Worm (Caenorhabditis elegans) whole organism, L4 larva: ENCODE data around the gene mtr-4.

Experiments
- F44E2.7 ChIP-seq: fragments of 200-800 bp; sonication (Bioruptor generic); IDR thresholded peaks from 2 replicates; pipeline ENCODE4 v2.1.2; 2022; ENCODE audit warnings: missing genetic modification characterization, missing compliant biosample characterization
- Y48G9A.11 ChIP-seq: fragments of 200-800 bp; sonication (Bioruptor generic); IDR thresholded peaks from 2 replicates; pipeline ENCODE4 v1.3.6; 2022; ENCODE audit warnings: missing genetic modification reagents, missing genetic modification characterization, missing compliant biosample characterization
- Y5F2A.4 ChIP-seq: fragments of 200-800 bp; sonication (Bioruptor generic); optimal IDR thresholded peaks from 2 replicates; lab custom pipeline; 2018; ENCODE audit warnings: mild to moderate bottlenecking, missing genetic modification characterization, missing compliant biosample characterization
- Y75B8A.6 ChIP-seq: fragments of 200-800 bp; sonication (Bioruptor generic); IDR thresholded peaks from 2 replicates; pipeline ENCODE4 v1.3.6; 2022; ENCODE audit warnings: missing genetic modification reagents, missing genetic modification characterization, missing compliant biosample characterization
- ZK337.2 ChIP-seq: fragments of 200-800 bp; sonication (Bioruptor generic); IDR thresholded peaks from 2 replicates; pipeline ENCODE4 v1.3.6; 2022; ENCODE audit warnings: missing genetic modification reagents, missing genetic modification characterization, missing compliant biosample characterization
- aha-1 ChIP-seq: fragments of 150-350 bp; peaks from one replicate; lab custom pipeline; 2014; ENCODE audit warnings: missing biosample characterization, missing genetic modification characterization
- aly-2 ChIP-seq: sonication (generic microtip); optimal IDR thresholded peaks from 2 replicates; lab custom pipeline; 2018; ENCODE audit warnings: missing biosample characterization, missing genetic modification characterization
- ama-1 ChIP-seq: fragments of 150-350 bp; optimal IDR thresholded peaks from 2 replicates; lab custom pipeline; 2014; ENCODE audit warnings: inconsistent platforms, mixed read lengths
- arid-1 ChIP-seq: fragments of 200-800 bp; sonication (Bioruptor generic); conservative IDR thresholded peaks from 2 replicates; pipeline ENCODE4 v1.3.6; 2022; ENCODE audit warnings: missing genetic modification reagents, missing genetic modification characterization, missing compliant biosample characterization
- ceh-20 ChIP-seq: fragments of 200-800 bp; sonication (Bioruptor generic); IDR thresholded peaks from 2 replicates; pipeline ENCODE4 v1.3.6; 2022; ENCODE audit warnings: missing genetic modification reagents, missing genetic modification characterization, missing compliant biosample characterization
- ceh-28 ChIP-seq: fragments of 150-350 bp; optimal IDR thresholded peaks from 2 replicates; lab custom pipeline; 2014; ENCODE audit warnings: missing biosample characterization, missing genetic modification reagents, missing genetic modification characterization
- cey-2 ChIP-seq: sonication (generic microtip); optimal IDR thresholded peaks from 3 replicates; lab custom pipeline; 2017; ENCODE audit warnings: missing genetic modification characterization, mild to moderate bottlenecking, missing compliant biosample characterization, antibody characterized with exemption, borderline replicate concordance; ENCODE audit not compliant: insufficient read depth
- ctbp-1 ChIP-seq: fragments of 200-800 bp; sonication (Bioruptor generic); IDR thresholded peaks from 2 replicates; pipeline ENCODE4 v1.3.6; 2022; ENCODE audit warnings: missing genetic modification reagents, missing genetic modification characterization, missing compliant biosample characterization
- daf-8 ChIP-seq: fragments of 200-800 bp; sonication (Bioruptor generic); IDR thresholded peaks from 2 replicates; pipeline ENCODE4 v1.3.6; 2022; ENCODE audit warnings: missing genetic modification characterization, missing compliant biosample characterization
- dmd-6 ChIP-seq: fragments of 200-800 bp; sonication (Bioruptor generic); IDR thresholded peaks from 2 replicates; pipeline ENCODE4 v1.3.6; 2022; ENCODE audit warnings: missing genetic modification reagents, missing genetic modification characterization, missing compliant biosample characterization
- dmd-8 ChIP-seq: fragments of 200-800 bp; sonication (Bioruptor generic); IDR thresholded peaks from 2 replicates; pipeline ENCODE4 v1.3.6; 2022; ENCODE audit warnings: missing genetic modification characterization, missing compliant biosample characterization
- dmd-9 ChIP-seq: fragments of 200-800 bp; sonication (Bioruptor generic); IDR thresholded peaks from 2 replicates; pipeline ENCODE4 v1.3.6; 2022; ENCODE audit warnings: missing genetic modification reagents, missing genetic modification characterization, missing compliant biosample characterization
- dpl-1 ChIP-seq: fragments of 150-350 bp; optimal IDR thresholded peaks from 2 replicates; lab custom pipeline; 2014; ENCODE audit warnings: missing biosample characterization, missing genetic modification reagents, missing genetic modification characterization
- dve-1 ChIP-seq: sonication (generic microtip); optimal IDR thresholded peaks from 2 replicates; lab custom pipeline; 2017; ENCODE audit warnings: antibody characterized with exemption, mild to moderate bottlenecking, missing genetic modification characterization, missing compliant biosample characterization; ENCODE audit not compliant: insufficient read depth
- egl-43 ChIP-seq: fragments of 200-800 bp; sonication (Bioruptor generic); IDR thresholded peaks from 2 replicates; pipeline ENCODE4 v1.3.6; 2022; ENCODE audit warnings: missing genetic modification reagents, missing genetic modification characterization, missing compliant biosample characterization
- fkh-10 ChIP-seq: fragments of 150-350 bp; optimal IDR thresholded peaks from 2 replicates; lab custom pipeline; 2014; ENCODE audit warnings: missing biosample characterization, missing genetic modification reagents, missing genetic modification characterization
- gei-8 ChIP-seq: fragments of 200-800 bp; sonication (Bioruptor generic); optimal IDR thresholded peaks from 2 replicates; lab custom pipeline; 2018; ENCODE audit warnings: mild to moderate bottlenecking, missing genetic modification characterization, missing compliant biosample characterization
- hif-1 ChIP-seq, 2 experiments: sonication (generic microtip); optimal IDR thresholded peaks; 2 replicates each; lab custom pipeline; 2016 to 2017; ENCODE audit warnings: missing compliant biosample characterization in 2 of 2, missing genetic modification characterization in 2 of 2, missing genetic modification reagents in 2 of 2, missing genotype in 2 of 2, mild to moderate bottlenecking in 1 of 2
- hlh-30 ChIP-seq: sonication (generic microtip); optimal IDR thresholded peaks from 2 replicates; lab custom pipeline; 2017; ENCODE audit warnings: antibody characterized with exemption, mild to moderate bottlenecking, missing genetic modification characterization, missing compliant biosample characterization; ENCODE audit not compliant: insufficient read depth
- lim-7 ChIP-seq: fragments of 200-800 bp; sonication (Bioruptor generic); IDR thresholded peaks from 2 replicates; pipeline ENCODE4 v1.3.6; 2022; ENCODE audit warnings: missing genetic modification characterization, missing compliant biosample characterization
- lin-13 ChIP-seq: fragments of 150-350 bp; optimal IDR thresholded peaks from 2 replicates; lab custom pipeline; 2014; ENCODE audit warnings: missing biosample characterization, missing genetic modification reagents, missing genetic modification characterization
- lin-15B ChIP-seq: fragments of 150-350 bp; sonication (generic microtip); optimal IDR thresholded peaks from 3 replicates; lab custom pipeline; 2014; ENCODE audit warnings: missing biosample characterization, missing genetic modification characterization
- lsy-2 ChIP-seq, 2 experiments: fragments of 150-350 bp in 1 of 2; sonication (generic microtip) in 1 of 2; optimal IDR thresholded peaks; 2 replicates each; lab custom pipeline; 2014 to 2017; ENCODE audit warnings: missing biosample characterization in 2 of 2, missing genetic modification characterization in 2 of 2
- mdl-1 ChIP-seq, 2 experiments: fragments of 150-350 bp in 1 of 2; sonication (generic microtip) in 1 of 2; optimal IDR thresholded peaks; 2 replicates each; lab custom pipeline; 2014 to 2017; ENCODE audit warnings: missing biosample characterization in 2 of 2, missing genetic modification characterization in 2 of 2
- mep-1 ChIP-seq: fragments of 150-350 bp; sonication (generic microtip); optimal IDR thresholded peaks from 3 replicates; lab custom pipeline; 2014; ENCODE audit warnings: missing biosample characterization, missing genetic modification characterization
- mxl-3 ChIP-seq: fragments of 200-800 bp; sonication (Bioruptor generic); optimal IDR thresholded peaks from 2 replicates; lab custom pipeline; 2018; ENCODE audit warnings: mild to moderate bottlenecking, missing genetic modification characterization, missing compliant biosample characterization
- nhr-11 ChIP-seq: fragments of 150-350 bp; optimal IDR thresholded peaks from 2 replicates; lab custom pipeline; 2014; ENCODE audit warnings: missing biosample characterization, missing genetic modification characterization
- nhr-25 ChIP-seq: sonication (generic microtip); optimal IDR thresholded peaks from 2 replicates; lab custom pipeline; 2017; ENCODE audit warnings: missing genetic modification characterization, mild to moderate bottlenecking, missing compliant biosample characterization, antibody characterized with exemption, moderate library complexity, borderline replicate concordance; ENCODE audit not compliant: insufficient read depth
- nhr-41 ChIP-seq: fragments of 200-800 bp; sonication (Bioruptor generic); IDR thresholded peaks from 2 replicates; pipeline ENCODE4 v1.3.6; 2022; ENCODE audit warnings: missing genetic modification reagents, missing genetic modification characterization, missing compliant biosample characterization
- nhr-42 ChIP-seq: fragments of 200-800 bp; sonication (Bioruptor generic); IDR thresholded peaks from 2 replicates; pipeline ENCODE4 v1.3.6; 2022; ENCODE audit warnings: missing genetic modification characterization, missing compliant biosample characterization
- nhr-6 ChIP-seq: fragments of 150-350 bp; optimal IDR thresholded peaks from 2 replicates; lab custom pipeline; 2014; ENCODE audit warnings: missing biosample characterization, missing genetic modification characterization
- pha-4 ChIP-seq, 2 experiments: fragments of 150-350 bp in 1 of 2; fragments of 200-800 bp in 1 of 2; sonication (Bioruptor generic) in 1 of 2; IDR thresholded peaks in 1 of 2; optimal IDR thresholded peaks in 1 of 2; 2 replicates each; pipeline versions ENCODE4 v1.3.6 to Lab custom; 2014 to 2022; ENCODE audit warnings: missing genetic modification characterization in 2 of 2, missing genetic modification reagents in 2 of 2, missing biosample characterization in 1 of 2, missing compliant biosample characterization in 1 of 2
- pqm-1 ChIP-seq: sonication (generic microtip); optimal IDR thresholded peaks from 2 replicates; lab custom pipeline; 2017; ENCODE audit warnings: missing biosample characterization, missing genetic modification characterization
- rbr-2 ChIP-seq: sonication (generic microtip); optimal IDR thresholded peaks from 2 replicates; lab custom pipeline; 2016; ENCODE audit warnings: missing genotype, missing genetic modification characterization, missing compliant biosample characterization
- sdz-12 ChIP-seq: fragments of 200-800 bp; sonication (Bioruptor generic); optimal IDR thresholded peaks from 2 replicates; lab custom pipeline; 2018; ENCODE audit warnings: mild to moderate bottlenecking, missing genetic modification characterization, missing compliant biosample characterization
- snpc-1.2 ChIP-seq: fragments of 200-800 bp; sonication (Bioruptor generic); IDR thresholded peaks from 2 replicates; pipeline ENCODE4 v1.3.6; 2022; ENCODE audit warnings: missing genetic modification reagents, missing genetic modification characterization, missing compliant biosample characterization
- snpc-4 ChIP-seq: fragments of 150-350 bp; optimal IDR thresholded peaks from 2 replicates; lab custom pipeline; 2014; ENCODE audit warnings: missing biosample characterization, missing genetic modification characterization
- tra-1 ChIP-seq: fragments of 200-800 bp; sonication (Bioruptor generic); IDR thresholded peaks from 2 replicates; pipeline ENCODE4 v1.3.6; 2022; ENCODE audit warnings: missing genetic modification reagents, missing genetic modification characterization, missing compliant biosample characterization
- unc-39 ChIP-seq: sonication (generic microtip); optimal IDR thresholded peaks from 2 replicates; lab custom pipeline; 2017; ENCODE audit warnings: missing biosample characterization, missing genetic modification characterization
- zag-1 ChIP-seq: fragments of 150-350 bp; optimal IDR thresholded peaks from 2 replicates; lab custom pipeline; 2014; ENCODE audit warnings: missing biosample characterization, missing genetic modification characterization
- zfp-2 ChIP-seq: sonication (generic microtip); optimal IDR thresholded peaks from 2 replicates; lab custom pipeline; 2016; ENCODE audit warnings: mild to moderate bottlenecking, missing genetic modification characterization, missing compliant biosample characterization
- zfp-3 ChIP-seq: fragments of 200-800 bp; sonication (Bioruptor generic); conservative IDR thresholded peaks from 2 replicates; pipeline ENCODE4 v1.3.6; 2022; ENCODE audit warnings: missing genetic modification reagents, missing genetic modification characterization, missing compliant biosample characterization
- zip-2 ChIP-seq: fragments of 150-350 bp; optimal IDR thresholded peaks from 2 replicates; lab custom pipeline; 2014; ENCODE audit warnings: missing biosample characterization, missing genetic modification characterization
- ztf-11 ChIP-seq: fragments of 150-350 bp; optimal IDR thresholded peaks from 2 replicates; lab custom pipeline; 2014; ENCODE audit warnings: missing biosample characterization, missing genetic modification characterization

The mtr-4 gene

ce11 chrIV:9802711-9803110 is 22.8 kb upstream of the mtr-4 start, which contains the start of gene fat-3 (continued):
- TF ChIP-seq dmd-9 (GFP tag; lab: Robert Waterston, UW) (no peak), lin-13 (GFP tag; lab: Kevin White, UChicago) (no peak), pha-4 (GFP tag; IDR thresholded peaks at IDR 0.05; lab: Robert Waterston, UW) (no peak), pha-4 (tag; optimal IDR thresholded peaks at IDR 0.05; lab: Kevin White, UChicago) (no peak), dmd-6 (GFP tag; lab: Robert Waterston, UW) (peak; percentile 62), rbr-2 (tag; lab: Kevin White, UChicago) (no peak), pqm-1 (peak; percentile 31), cey-2 (tag; lab: Kevin White, UChicago) (no peak), lsy-2 (tag; optimal IDR thresholded peaks at IDR 0.05; lab: Kevin White, UChicago) (peak in 1 of 2 experiments; percentile 36), F44E2.7 (GFP tag; lab: Robert Waterston, UW) (no peak), ceh-28 (tag; lab: Kevin White, UChicago) (no peak), Y48G9A.11 (GFP tag; lab: Robert Waterston, UW) (no peak), ama-1 (lab: Kevin White, UChicago) (no peak), aly-2 (no peak), mxl-3 (no peak), mep-1 (peak; percentile 41), ctbp-1 (no peak), zip-2 (tag; lab: Kevin White, UChicago) (no peak), daf-8 (GFP tag; lab: Robert Waterston, UW) (no peak), mdl-1 (tag; optimal IDR thresholded peaks at IDR 0.05; lab: Kevin White, UChicago) (no peak), dve-1 (peak; percentile 79)

DNA sequence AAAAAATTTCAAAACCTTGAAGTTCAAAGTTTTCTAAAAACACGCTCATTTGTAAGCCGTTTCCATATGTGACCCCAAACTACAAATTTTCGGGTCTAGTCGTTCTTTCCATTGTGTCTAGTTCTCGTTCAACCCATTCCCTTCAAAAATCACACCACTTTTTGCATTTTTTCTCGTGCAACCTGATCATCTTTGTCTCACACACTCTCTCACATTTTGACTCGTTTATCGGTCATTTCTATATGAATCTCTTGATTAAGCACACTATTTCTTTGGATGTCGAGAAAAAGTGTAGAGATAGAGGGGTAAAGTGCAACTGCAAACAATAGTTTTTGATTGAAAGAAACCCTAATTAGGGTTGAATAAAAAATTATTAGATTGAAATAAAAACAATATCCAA is 21.9 kb upstream of the mtr-4 start:
- TF ChIP-seq ceh-20 (GFP tag; lab: Robert Waterston, UW) (no peak), rbr-2 (tag; lab: Kevin White, UChicago) (peak; percentile 6), zfp-2 (tag; lab: Kevin White, UChicago) (no peak), daf-8 (GFP tag; lab: Robert Waterston, UW) (no peak), lin-15B (no peak), ZK337.2 (no peak), egl-43 (GFP tag; lab: Robert Waterston, UW) (no peak), arid-1 (GFP tag; lab: Robert Waterston, UW) (no peak), nhr-25 (tag; lab: Kevin White, UChicago) (no peak), zag-1 (tag; lab: Kevin White, UChicago) (no peak), nhr-11 (tag; lab: Kevin White, UChicago) (no peak), Y5F2A.4 (no peak), snpc-4 (tag; lab: Kevin White, UChicago) (no peak), nhr-42 (no peak), nhr-6 (tag; lab: Kevin White, UChicago) (peak; percentile 24), dpl-1 (GFP tag; lab: Kevin White, UChicago) (peak; percentile 3), ztf-11 (tag; lab: Kevin White, UChicago) (no peak), unc-39 (tag; lab: Kevin White, UChicago) (no peak), tra-1 (GFP tag; lab: Robert Waterston, UW) (no peak), lim-7 (GFP tag; lab: Robert Waterston, UW) (no peak), hif-1 (tag; optimal IDR thresholded peaks at IDR 0.05; lab: Kevin White, UChicago) (peak in 1 of 2 experiments; percentile 25), snpc-1.2 (GFP tag; lab: Robert Waterston, UW) (no peak), lsy-2 (tag; optimal IDR thresholded peaks at IDR 0.05; lab: Kevin White, UChicago) (peak in 1 of 2 experiments; percentile 71), hlh-30 (tag; lab: Kevin White, UChicago) (peak; percentile 87), dmd-8 (no peak), lin-13 (GFP tag; lab: Kevin White, UChicago) (peak; percentile 44), sdz-12 (GFP tag; lab: Kevin White, UChicago) (no peak), fkh-10 (GFP tag; lab: Kevin White, UChicago) (no peak), nhr-41 (no peak), Y75B8A.6 (GFP tag; lab: Robert Waterston, UW) (no peak), zfp-3 (GFP tag; lab: Robert Waterston, UW) (0 out of 2 replicates have a peak, but pooled peaks have one; percentile 41), ctbp-1 (no peak), mxl-3 (peak; percentile 64), zip-2 (tag; lab: Kevin White, UChicago) (no peak), ama-1 (lab: Kevin White, UChicago) (no peak), gei-8 (no peak), aha-1 (no peak)
